Worm (Caenorhabditis elegans): ENCODE data around the gene R148.7.

The R148.7 gene

DNA sequence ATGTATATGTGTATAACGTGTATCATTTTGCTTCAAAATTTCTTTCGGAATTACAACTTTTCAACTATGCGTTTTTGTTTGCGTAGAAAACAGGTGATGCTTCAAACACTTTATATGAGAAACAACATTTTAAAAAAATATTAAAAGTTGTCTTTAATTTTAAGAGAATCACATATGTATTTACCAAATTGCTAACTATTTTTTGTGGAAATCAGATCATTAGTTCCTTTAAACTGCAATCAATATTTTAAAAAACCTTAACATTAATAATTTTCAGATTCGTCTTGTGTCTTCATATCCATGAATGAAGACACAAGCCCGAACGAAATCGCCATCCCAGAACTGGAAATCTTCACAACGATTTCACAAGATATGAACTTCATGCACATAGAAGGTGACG, 45.4 kb downstream of the R148.7 start, which contains the start of gene C44B11.6:
C44B11.6 (plus strand) TSS at position 301 of the 400 bp plus-strand sequence.
- TF ChIP-seq ama-1 (optimal IDR thresholded peaks at IDR 0.05) (no peak), dpl-1 (GFP tag; optimal IDR thresholded peaks at IDR 0.05) (no peak), nhr-90 (tag; optimal IDR thresholded peaks at IDR 0.05; ENCODE audit: poor library complexity) (no peak), irx-1 (tag; optimal IDR thresholded peaks at IDR 0.05) (no peak), mdl-1 (tag; optimal IDR thresholded peaks at IDR 0.05) (no peak), swsn-7 (tag; optimal IDR thresholded peaks at IDR 0.05) (no peak), lir-3 (tag; optimal IDR thresholded peaks at IDR 0.05; ENCODE audit: poor library complexity) (no peak), fkh-4 (tag; optimal IDR thresholded peaks at IDR 0.05; ENCODE audit: borderline replicate concordance) (no peak), isw-1 (GFP tag; IDR thresholded peaks at IDR 0.05) (no peak), ces-1 (GFP tag; optimal IDR thresholded peaks at IDR 0.05) (no peak), mab-9 (GFP tag; IDR thresholded peaks at IDR 0.05) (no peak), C34B4.2 (tag; optimal IDR thresholded peaks at IDR 0.05) (no peak), ets-5 (GFP tag; IDR thresholded peaks at IDR 0.05) (no peak), xbp-1 (tag; optimal IDR thresholded peaks at IDR 0.05) (no peak), dsc-1 (tag; optimal IDR thresholded peaks at IDR 0.05) (no peak), pax-3 (tag; optimal IDR thresholded peaks at IDR 0.05) (no peak)
